Worm (Caenorhabditis elegans): ENCODE results near the gene gst-6.
"Not testable (repeated sequence)": the region's sequence is repeated elsewhere in the genome, so short reads cannot be mapped to it uniquely, and the experiment has no call there.

DNA sequence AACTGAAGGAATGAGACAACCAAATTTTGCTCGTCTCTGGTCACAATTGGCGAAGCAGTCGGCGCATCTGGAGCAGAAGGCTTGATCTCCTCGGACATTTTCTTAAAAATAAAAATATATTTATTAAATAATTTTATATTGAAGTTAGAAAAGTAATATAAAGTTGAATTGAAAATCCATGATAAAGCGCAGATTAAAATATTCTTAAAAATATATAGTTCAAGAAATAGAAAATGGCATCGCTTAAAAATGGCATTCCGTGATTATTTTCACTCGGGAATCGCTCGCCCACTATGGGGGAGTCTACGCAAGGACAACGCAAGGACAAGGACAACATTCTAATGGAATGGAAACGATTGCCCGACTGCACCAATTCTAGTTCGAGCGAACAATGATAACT lies 24.0 kb downstream of the gst-6 start, which contains the start of gene sgt-1:
- TF ChIP-seq ztf-23 (GFP tag; IDR thresholded peaks at IDR 0.05); flt-1 (GFP tag; IDR thresholded peaks at IDR 0.05); cog-1 (tag; optimal IDR thresholded peaks at IDR 0.05); klf-2 (GFP tag; conservative IDR thresholded peaks at IDR 0.05): not testable (repeated sequence)

Measured in whole organism, midembryonic.